Worm (Caenorhabditis elegans): ENCODE data around the gene jmjd-3.2.

The jmjd-3.2 gene

DNA sequence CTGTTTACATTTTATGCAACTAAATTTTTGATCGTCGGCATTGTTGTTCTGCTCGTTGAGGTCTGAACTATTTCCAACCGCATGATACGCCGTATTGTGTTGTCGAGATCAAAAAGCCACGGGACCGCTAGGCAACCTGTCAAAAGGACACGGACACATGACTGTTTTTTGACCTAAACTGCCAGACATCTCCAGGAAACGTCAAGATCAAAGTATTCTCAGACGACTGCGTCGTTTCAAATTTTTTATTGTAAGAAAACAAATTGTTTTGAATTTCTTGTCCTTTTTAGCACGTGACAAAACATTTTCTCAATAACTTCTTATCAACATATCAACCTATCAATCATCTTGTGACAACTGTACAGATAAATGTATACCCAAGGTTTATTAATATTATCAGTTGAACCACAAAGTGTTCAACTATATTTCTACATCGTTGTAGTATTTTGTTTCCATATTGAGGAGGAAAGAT, 54.1 kb downstream of the jmjd-3.2 start (continued):
- no peak for TF ChIP-seq rec-8 (tag; optimal IDR thresholded peaks at IDR 0.05)
- TF ChIP-seq cebp-1 (GFP tag; IDR thresholded peaks at IDR 0.05), result peak; percentile 37; the same call in 1 of the 2 replicates
- peak; percentile 88 for TF ChIP-seq cebp-1 (tag; optimal IDR thresholded peaks at IDR 0.05)
- no peak for TF ChIP-seq madf-6 (GFP tag; IDR thresholded peaks at IDR 0.05)
- no peak for TF ChIP-seq F23B12.7 (tag; optimal IDR thresholded peaks at IDR 0.05; ENCODE audit: insufficient read depth)
- TF ChIP-seq madf-8 (GFP tag; conservative IDR thresholded peaks at IDR 0.05), result no peak
- no peak for TF ChIP-seq Y56A3A.18 (GFP tag; IDR thresholded peaks at IDR 0.05)
- no peak; the same call in 1 of the 2 replicates for TF ChIP-seq zfh-2 (GFP tag; conservative IDR thresholded peaks at IDR 0.05)
- no peak for TF ChIP-seq ceh-40 (GFP tag; IDR thresholded peaks at IDR 0.05)
- TF ChIP-seq B0261.1 (tag; optimal IDR thresholded peaks at IDR 0.05), result no peak
- no peak for TF ChIP-seq F57C9.4 (tag; optimal IDR thresholded peaks at IDR 0.05)
- TF ChIP-seq F37B4.10 (GFP tag; IDR thresholded peaks at IDR 0.05), result no peak
- TF ChIP-seq attf-3 (GFP tag; conservative IDR thresholded peaks at IDR 0.05), result no peak
- peak; percentile 44 for TF ChIP-seq F22D6.2 (tag; optimal IDR thresholded peaks at IDR 0.05)
- TF ChIP-seq tbp1 (GFP tag; optimal IDR thresholded peaks at IDR 0.05), result peak; percentile 43
- no peak for TF ChIP-seq hmg-20 (GFP tag; IDR thresholded peaks at IDR 0.05)
- no peak for TF ChIP-seq B0019.2 (GFP tag; conservative IDR thresholded peaks at IDR 0.05)
- no peak for TF ChIP-seq mcd-1 (GFP tag; IDR thresholded peaks at IDR 0.05)
- no peak for TF ChIP-seq bed-1 (GFP tag; IDR thresholded peaks at IDR 0.05)
- TF ChIP-seq Y79H2A.3 (GFP tag; conservative IDR thresholded peaks at IDR 0.05), result no peak
- TF ChIP-seq lag-1 (GFP tag; IDR thresholded peaks at IDR 0.05), result no peak
- no peak for TF ChIP-seq tbx-9 (tag; optimal IDR thresholded peaks at IDR 0.05; ENCODE audit: borderline replicate concordance)
- no peak for TF ChIP-seq Y53F4B.3 (GFP tag; IDR thresholded peaks at IDR 0.05)
- TF ChIP-seq aptf-3 (GFP tag; IDR thresholded peaks at IDR 0.05), result no peak
- no peak for TF ChIP-seq attf-6 (GFP tag; IDR thresholded peaks at IDR 0.05)
- peak; percentile 17 for TF ChIP-seq dpff-1 (tag; optimal IDR thresholded peaks at IDR 0.05)
- TF ChIP-seq Y53G8AR.9 (GFP tag; conservative IDR thresholded peaks at IDR 0.05), result no peak
- TF ChIP-seq him-1 (tag; optimal IDR thresholded peaks at IDR 0.05), result no peak
- peak; percentile 74; the same call in 1 of the 2 replicates for TF ChIP-seq let-526 (GFP tag; IDR thresholded peaks at IDR 0.05)
- no peak for TF ChIP-seq sea-2 (GFP tag; IDR thresholded peaks at IDR 0.05)
- no peak for TF ChIP-seq ekl-4 (GFP tag; IDR thresholded peaks at IDR 0.05)
- no peak for TF ChIP-seq B0035.1 (tag; optimal IDR thresholded peaks at IDR 0.05)
- no peak for TF ChIP-seq mxl-1 (tag; optimal IDR thresholded peaks at IDR 0.05)
- no peak for TF ChIP-seq ztf-3 (GFP tag; optimal IDR thresholded peaks at IDR 0.05)
- TF ChIP-seq ceh-91 (GFP tag; IDR thresholded peaks at IDR 0.05), result no peak
- TF ChIP-seq snpc-4 (GFP tag; optimal IDR thresholded peaks at IDR 0.05), result no peak
- peak in 2 of 4 experiments; percentile 1 to 40 for TF ChIP-seq snpc-4 (tag; optimal IDR thresholded peaks at IDR 0.05)
- peak; percentile 75 for TF ChIP-seq attf-5 (GFP tag; optimal IDR thresholded peaks at IDR 0.05)
- TF ChIP-seq ztf-22 (GFP tag; optimal IDR thresholded peaks at IDR 0.05), result peak; percentile 91
- TF ChIP-seq F33H1.4 (GFP tag; IDR thresholded peaks at IDR 0.05), result no peak
- TF ChIP-seq sdz-38 (tag; optimal IDR thresholded peaks at IDR 0.05), result no peak
- TF ChIP-seq bed-2 (GFP tag; IDR thresholded peaks at IDR 0.05), result no peak
- no peak for TF ChIP-seq ceh-27 (GFP tag; optimal IDR thresholded peaks at IDR 0.05)
